Fruit fly (Drosophila melanogaster) whole organism, embryonic: ENCODE data around the gene CG10874.

ENCODE experiments used
- Abd-B ChIP-seq: fragments of 200-800 bp; sonication (Bioruptor generic); optimal IDR thresholded peaks from 2 replicates; lab custom pipeline; 2018; ENCODE audit warnings: missing biosample characterization, mild to moderate bottlenecking, missing genetic modification characterization, moderate library complexity
- B-H1 ChIP-seq: fragments of 200-800 bp; sonication (Bioruptor generic); IDR thresholded peaks from 3 replicates; pipeline ENCODE4 v1.3.6; 2022; ENCODE audit warnings: missing biosample characterization, missing genetic modification characterization
- B-H2 ChIP-seq: fragments of 200-800 bp; sonication (Bioruptor generic); optimal IDR thresholded peaks from 2 replicates; lab custom pipeline; 2018; ENCODE audit warnings: missing biosample characterization, mild to moderate bottlenecking, missing genetic modification characterization
- CG10979 ChIP-seq: fragments of 200-800 bp; sonication (Bioruptor generic); optimal IDR thresholded peaks from 2 replicates; lab custom pipeline; 2018; ENCODE audit warnings: missing biosample characterization, mild to moderate bottlenecking, missing genetic modification characterization, moderate library complexity
- CG12236 ChIP-seq: fragments of 200-800 bp; sonication (Bioruptor generic); optimal IDR thresholded peaks from 2 replicates; lab custom pipeline; 2016; ENCODE audit warnings: missing biosample characterization, missing genetic modification characterization
- CG12299 ChIP-seq: fragments of 200-800 bp; sonication (Bioruptor generic); optimal IDR thresholded peaks from 2 replicates; lab custom pipeline; 2018; ENCODE audit warnings: missing biosample characterization, mild to moderate bottlenecking, missing genetic modification characterization
- CG1233 ChIP-seq: fragments of 200-800 bp; sonication (Bioruptor generic); optimal IDR thresholded peaks from 4 replicates; lab custom pipeline; 2018; ENCODE audit warnings: missing biosample characterization, mild to moderate bottlenecking, missing genetic modification characterization
- CG12769 ChIP-seq: fragments of 200-800 bp; sonication (Bioruptor generic); optimal IDR thresholded peaks from 2 replicates; lab custom pipeline; 2019; ENCODE audit warnings: missing biosample characterization, mild to moderate bottlenecking, missing genetic modification characterization, moderate library complexity
- CG1529 ChIP-seq: fragments of 200-800 bp; sonication (Bioruptor generic); optimal IDR thresholded peaks from 3 replicates; lab custom pipeline; 2018; ENCODE audit warnings: missing biosample characterization, missing genetic modification characterization
- CG17612 ChIP-seq: fragments of 200-800 bp; sonication (Bioruptor generic); IDR thresholded peaks from 2 replicates; pipeline ENCODE4 v1.3.6; 2022; ENCODE audit warnings: missing biosample characterization, missing genetic modification characterization
- CG17912 ChIP-seq: fragments of 200-800 bp; sonication (Bioruptor generic); optimal IDR thresholded peaks from 2 replicates; lab custom pipeline; 2018; ENCODE audit warnings: missing biosample characterization, mild to moderate bottlenecking, missing genetic modification characterization
- CG2712 ChIP-seq: fragments of 200-800 bp; optimal IDR thresholded peaks from 3 replicates; lab custom pipeline; 2019; ENCODE audit warnings: missing biosample characterization, mild to moderate bottlenecking, missing genetic modification characterization, moderate library complexity
- CG31388 ChIP-seq: fragments of 200-800 bp; sonication (Bioruptor generic); optimal IDR thresholded peaks from 2 replicates; lab custom pipeline; 2016; ENCODE audit warnings: missing biosample characterization, missing genetic modification characterization
- CG3163 ChIP-seq: fragments of 200-800 bp; sonication (Bioruptor generic); optimal IDR thresholded peaks from 3 replicates; lab custom pipeline; 2016; ENCODE audit warnings: missing biosample characterization, missing genetic modification characterization
- CG32767 ChIP-seq: fragments of 200-800 bp; sonication (Bioruptor generic); IDR thresholded peaks from 2 replicates; pipeline ENCODE4 v1.3.6; 2022; ENCODE audit warnings: missing biosample characterization, missing genetic modification characterization
- CG33213 ChIP-seq: fragments of 200-800 bp; sonication (Bioruptor generic); optimal IDR thresholded peaks from 3 replicates; lab custom pipeline; 2016; ENCODE audit warnings: missing biosample characterization, missing genetic modification characterization
- CG3407 ChIP-seq: fragments of 200-800 bp; sonication (Bioruptor generic); optimal IDR thresholded peaks from 2 replicates; lab custom pipeline; 2018; ENCODE audit warnings: missing biosample characterization, mild to moderate bottlenecking, missing genetic modification characterization
- CG34224 ChIP-seq: fragments of 200-800 bp; sonication (Bioruptor generic); IDR thresholded peaks from 3 replicates; pipeline ENCODE4 v1.3.6; 2022; ENCODE audit warnings: missing biosample characterization, missing genetic modification characterization; ENCODE audit not compliant: partially characterized antibody
- CG43689 ChIP-seq: fragments of 200-800 bp; sonication (Bioruptor generic); IDR thresholded peaks from 2 replicates; pipeline ENCODE4 v1.3.6; 2022; ENCODE audit warnings: missing biosample characterization, missing genetic modification characterization
- CG4617 ChIP-seq: fragments of 200-800 bp; sonication (Bioruptor generic); optimal IDR thresholded peaks from 3 replicates; lab custom pipeline; 2016; ENCODE audit warnings: missing biosample characterization, missing genetic modification characterization, borderline replicate concordance
- CG6272 ChIP-seq: fragments of 200-800 bp; sonication (Bioruptor generic); IDR thresholded peaks from 2 replicates; pipeline ENCODE4 v1.3.6; 2022; ENCODE audit warnings: missing biosample characterization, missing genetic modification characterization
- CG6854 ChIP-seq: fragments of 200-800 bp; sonication (Bioruptor generic); optimal IDR thresholded peaks from 3 replicates; lab custom pipeline; 2017; ENCODE audit warnings: missing biosample characterization, mild to moderate bottlenecking, missing genetic modification characterization
- CG7357 ChIP-seq: fragments of 200-800 bp; sonication (Bioruptor generic); IDR thresholded peaks from 3 replicates; pipeline ENCODE4 v1.3.6; 2022; ENCODE audit warnings: missing biosample characterization, missing genetic modification characterization
- CG7556 ChIP-seq: fragments of 200-800 bp; sonication (Bioruptor generic); optimal IDR thresholded peaks from 2 replicates; lab custom pipeline; 2017; ENCODE audit warnings: missing biosample characterization, mild to moderate bottlenecking, missing genetic modification characterization
- CG7786 ChIP-seq: fragments of 200-800 bp; sonication (Bioruptor generic); optimal IDR thresholded peaks from 2 replicates; lab custom pipeline; 2016; ENCODE audit warnings: missing biosample characterization, missing genetic modification characterization
- Camta ChIP-seq: fragments of 200-800 bp; sonication (Bioruptor generic); optimal IDR thresholded peaks from 2 replicates; lab custom pipeline; 2016; ENCODE audit warnings: missing biosample characterization, missing genetic modification characterization
- Dad ChIP-seq: fragments of 200-800 bp; sonication (Bioruptor generic); optimal IDR thresholded peaks from 3 replicates; lab custom pipeline; 2016; ENCODE audit warnings: missing biosample characterization, missing genetic modification characterization
- ERR ChIP-seq: fragments of 200-800 bp; sonication (Bioruptor generic); optimal IDR thresholded peaks from 2 replicates; lab custom pipeline; 2016; ENCODE audit warnings: missing biosample characterization, missing genetic modification characterization
- Fer2 ChIP-seq: fragments of 200-800 bp; sonication (Bioruptor generic); optimal IDR thresholded peaks from 2 replicates; lab custom pipeline; 2018; ENCODE audit warnings: missing biosample characterization, mild to moderate bottlenecking, missing genetic modification characterization, moderate library complexity
- GATAe ChIP-seq: fragments of 200-800 bp; sonication (Bioruptor generic); conservative IDR thresholded peaks from 2 replicates; pipeline ENCODE4 v1.3.6; 2022; ENCODE audit warnings: missing biosample characterization, missing genetic modification characterization
- H15 ChIP-seq: fragments of 200-800 bp; sonication (Bioruptor generic); IDR thresholded peaks from 3 replicates; pipeline ENCODE4 v1.3.6; 2022; ENCODE audit warnings: missing biosample characterization, missing genetic modification characterization
- HmgZ ChIP-seq: fragments of 200-800 bp; sonication (Bioruptor generic); optimal IDR thresholded peaks from 2 replicates; lab custom pipeline; 2018; ENCODE audit warnings: missing biosample characterization, mild to moderate bottlenecking, missing genetic modification characterization
- NK7.1 ChIP-seq: fragments of 200-800 bp; sonication (Bioruptor generic); optimal IDR thresholded peaks from 3 replicates; lab custom pipeline; 2016; ENCODE audit warnings: missing biosample characterization, missing genetic modification characterization
- Nf-YB ChIP-seq: fragments of 200-800 bp; sonication (Bioruptor generic); optimal IDR thresholded peaks from 3 replicates; lab custom pipeline; 2019; ENCODE audit warnings: missing biosample characterization, mild to moderate bottlenecking, missing genetic modification characterization, moderate library complexity
- Poxn ChIP-seq: fragments of 200-800 bp; sonication (Bioruptor generic); IDR thresholded peaks from 2 replicates; pipeline ENCODE4 v1.3.6; 2022; ENCODE audit warnings: missing biosample characterization, missing genetic modification characterization
- Ssrp ChIP-seq: fragments of 200-800 bp; sonication (Bioruptor generic); optimal IDR thresholded peaks from 2 replicates; lab custom pipeline; 2018; ENCODE audit warnings: missing biosample characterization, mild to moderate bottlenecking, missing genetic modification characterization, moderate library complexity
- Usf ChIP-seq: fragments of 200-800 bp; sonication (Bioruptor generic); optimal IDR thresholded peaks from 2 replicates; lab custom pipeline; 2017; ENCODE audit warnings: missing genotype, missing biosample characterization, missing genetic modification characterization
- YL-1 ChIP-seq: fragments of 200-800 bp; sonication (Bioruptor generic); optimal IDR thresholded peaks from 3 replicates; lab custom pipeline; 2017; ENCODE audit warnings: missing biosample characterization, mild to moderate bottlenecking, missing genetic modification characterization
- ab ChIP-seq: fragments of 200-800 bp; sonication (Bioruptor generic); optimal IDR thresholded peaks from 2 replicates; lab custom pipeline; 2016; ENCODE audit warnings: missing biosample characterization, missing genetic modification characterization
- ac ChIP-seq: fragments of 200-800 bp; sonication (Bioruptor generic); optimal IDR thresholded peaks from 3 replicates; lab custom pipeline; 2017; ENCODE audit warnings: missing biosample characterization, mild to moderate bottlenecking, missing genetic modification characterization
- ash1 ChIP-seq: fragments of 200-800 bp; sonication (Bioruptor generic); optimal IDR thresholded peaks from 2 replicates; lab custom pipeline; 2018; ENCODE audit warnings: missing biosample characterization, mild to moderate bottlenecking, missing genetic modification characterization
- cato ChIP-seq: fragments of 200-800 bp; sonication (Bioruptor generic); optimal IDR thresholded peaks from 2 replicates; lab custom pipeline; 2016; ENCODE audit warnings: missing biosample characterization, missing genetic modification characterization, borderline replicate concordance
- crc ChIP-seq: fragments of 200-800 bp; sonication (Bioruptor generic); optimal IDR thresholded peaks from 2 replicates; lab custom pipeline; 2016; ENCODE audit warnings: missing biosample characterization, missing genetic modification characterization
- dati ChIP-seq: fragments of 200-800 bp; sonication (Bioruptor generic); IDR thresholded peaks from 2 replicates; pipeline ENCODE4 v1.3.6; 2022; ENCODE audit warnings: missing biosample characterization, missing genetic modification characterization
- luna ChIP-seq: fragments of 200-800 bp; sonication (Bioruptor generic); optimal IDR thresholded peaks from 2 replicates; lab custom pipeline; 2016; ENCODE audit warnings: missing biosample characterization, missing genetic modification characterization
- prd ChIP-seq, 3 experiments: fragments of >200 bp in 2 of 3; fragments of 200-800 bp in 1 of 3; sonication (Bioruptor generic) in 1 of 3; optimal IDR thresholded peaks in 2 of 3; IDR thresholded peaks in 1 of 3; 2 replicates in 2 of 3; 3 replicates in 1 of 3; pipeline versions ENCODE4 v1.3.6 to Lab custom; 2017 to 2022; ENCODE audit warnings: missing biosample characterization in 1 of 3, missing genetic modification characterization in 1 of 3
- pum ChIP-seq: fragments of 200-800 bp; sonication (Bioruptor generic); optimal IDR thresholded peaks from 2 replicates; lab custom pipeline; 2016; ENCODE audit warnings: missing biosample characterization, missing genetic modification characterization
- repo ChIP-seq: fragments of 200-800 bp; sonication (Bioruptor generic); optimal IDR thresholded peaks from 2 replicates; lab custom pipeline; 2016; ENCODE audit warnings: missing biosample characterization, missing genetic modification characterization
- sim ChIP-seq: fragments of 200-800 bp; sonication (Bioruptor generic); IDR thresholded peaks from 2 replicates; pipeline ENCODE4 v1.3.6; 2022; ENCODE audit warnings: missing biosample characterization, missing genetic modification characterization
- slou ChIP-seq: fragments of 200-800 bp; sonication (Bioruptor generic); optimal IDR thresholded peaks from 3 replicates; lab custom pipeline; 2016; ENCODE audit warnings: missing biosample characterization, missing genetic modification characterization
- unc-4 ChIP-seq: fragments of 200-800 bp; sonication (Bioruptor generic); IDR thresholded peaks from 2 replicates; pipeline ENCODE4 v1.3.6; 2022; ENCODE audit warnings: missing biosample characterization, missing genetic modification characterization; ENCODE audit not compliant: partially characterized antibody

Gene CG10874

DNA sequence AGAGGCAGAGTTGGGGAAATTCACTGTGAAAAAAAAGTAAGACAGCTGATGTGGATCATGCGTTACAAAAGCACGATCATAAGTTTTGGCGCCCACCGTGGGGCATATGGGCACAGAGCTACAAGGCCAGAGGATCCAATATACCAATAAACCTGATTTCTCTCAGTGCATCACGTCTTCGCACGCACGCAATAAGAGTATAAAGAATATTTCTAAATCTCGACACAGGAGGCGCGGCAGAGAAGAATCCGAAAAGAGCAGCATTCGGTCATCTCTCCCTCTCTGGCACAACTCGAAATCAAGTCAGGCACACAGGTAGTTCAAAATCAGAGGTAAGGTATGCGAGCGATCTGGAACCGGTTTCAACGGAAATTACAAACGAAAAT, 28.6 kb downstream of the CG10874 start (continued):
- TF ChIP-seq B-H1 (GFP tag; lab: Robert Waterston, UW) (peak; percentile 69), Dad (GFP tag; lab: Kevin White, UChicago) (peak; percentile 88), CG7786 (peak; percentile 95), GATAe (no peak), CG43689 (GFP tag; lab: Robert Waterston, UW) (peak; percentile 65), ash1 (GFP tag; lab: Kevin White, UChicago) (peak; percentile 70), Camta (GFP tag; lab: Kevin White, UChicago) (peak; percentile 77), unc-4 (GFP tag; lab: Robert Waterston, UW) (no peak), CG12769 (tag; lab: Kevin White, UChicago) (peak; percentile 74), Ssrp (peak; percentile 90), prd (optimal IDR thresholded peaks at IDR 0.05; lab: Kevin White, UChicago) (no peak), prd (GFP tag; IDR thresholded peaks at IDR 0.05; lab: Robert Waterston, UW) (peak; percentile 98), H15 (GFP tag; lab: Robert Waterston, UW) (peak; percentile 95), Fer2 (tag; lab: Kevin White, UChicago) (no peak), pum (peak; percentile 94), CG33213 (GFP tag; lab: Kevin White, UChicago) (peak; percentile 72), luna (GFP tag; lab: Kevin White, UChicago) (peak; percentile 39), CG34224 (GFP tag; lab: Robert Waterston, UW) (no peak), CG1233 (GFP tag; lab: Kevin White, UChicago) (peak; percentile 87), CG3407 (GFP tag; lab: Kevin White, UChicago) (peak; percentile 84), ERR (GFP tag; lab: Kevin White, UChicago) (peak; percentile 56), crc (peak; percentile 81), CG1529 (GFP tag; lab: Kevin White, UChicago) (peak; percentile 91), repo (peak; percentile 74), CG12236 (GFP tag; lab: Kevin White, UChicago) (peak; percentile 79), CG10979 (tag; lab: Kevin White, UChicago) (peak; percentile 95), Poxn (0 out of 2 replicates have a peak, but pooled peaks have one; percentile 11), CG17612 (GFP tag; lab: Robert Waterston, UW) (peak; percentile 73), CG6854 (GFP tag; lab: Kevin White, UChicago) (peak; percentile 62), slou (peak; percentile 48), Usf (GFP tag; lab: Kevin White, UChicago) (peak; percentile 90), dati (GFP tag; lab: Robert Waterston, UW) (peak; percentile 92), CG7556 (GFP tag; lab: Kevin White, UChicago) (peak; percentile 87), CG17912 (GFP tag; lab: Kevin White, UChicago) (no peak), Abd-B (GFP tag; lab: Kevin White, UChicago) (peak; percentile 82), Nf-YB (GFP tag; lab: Kevin White, UChicago) (peak; percentile 58), YL-1 (GFP tag; lab: Kevin White, UChicago) (peak; percentile 44), CG2712 (peak; percentile 95), cato (GFP tag; lab: Kevin White, UChicago) (peak; percentile 72), sim (GFP tag; lab: Robert Waterston, UW) (peak; percentile 93), CG12299 (tag; lab: Kevin White, UChicago) (peak; percentile 67), CG31388 (GFP tag; lab: Kevin White, UChicago) (peak; percentile 59), NK7.1 (GFP tag; lab: Kevin White, UChicago) (peak; percentile 89), HmgZ (tag; lab: Kevin White, UChicago) (peak; percentile 61), B-H2 (GFP tag; lab: Kevin White, UChicago) (no peak), CG3163 (GFP tag; lab: Kevin White, UChicago) (peak; percentile 84), ab (GFP tag; lab: Kevin White, UChicago) (peak; percentile 68), CG6272 (GFP tag; lab: Robert Waterston, UW) (peak; percentile 81), CG32767 (peak; percentile 82), CG7357 (GFP tag; lab: Robert Waterston, UW) (peak; percentile 85), CG4617 (GFP tag; lab: Kevin White, UChicago) (peak; percentile 82), ac (GFP tag; lab: Kevin White, UChicago) (peak; percentile 90)
